Worm (Caenorhabditis elegans): Measurements from ENCODE around the gene eif-1.

DNA sequence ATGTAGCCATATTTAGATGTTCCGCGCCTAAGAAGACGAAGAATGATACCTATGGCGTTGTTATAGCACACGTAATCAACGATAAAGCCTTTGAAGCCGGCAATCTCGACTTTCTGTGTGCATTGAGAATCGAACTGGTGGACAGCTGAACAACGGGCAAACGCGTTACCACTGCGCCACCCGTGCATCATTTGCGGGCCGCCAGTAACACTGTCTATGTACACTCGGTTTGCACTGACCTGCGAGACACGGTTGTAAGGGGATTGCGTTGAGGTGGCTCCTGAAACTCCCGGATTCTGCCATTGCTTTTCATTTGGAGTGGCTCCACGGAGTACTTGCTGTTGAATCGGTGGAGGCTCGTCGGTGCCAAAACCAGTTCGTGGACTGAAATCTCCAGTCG, 51.0 kb downstream of the eif-1 start:
- TF ChIP-seq efl-1 (optimal IDR thresholded peaks at IDR 0.05), result peak; percentile 45 to 52
- TF ChIP-seq efl-1 (GFP tag; optimal IDR thresholded peaks at IDR 0.05 in 1 of 2), result peak; percentile 23 to 96
- no peak for TF ChIP-seq aly-2 (tag; optimal IDR thresholded peaks at IDR 0.05)
